Worm (Caenorhabditis elegans) whole organism, L4 larva: ENCODE measurements around the gene F55C10.5.
"Not testable (repeated sequence)": the region's sequence is repeated elsewhere in the genome, so short reads cannot be mapped to it uniquely, and the experiment has no call there.

Source experiments
- ceh-62 ChIP-seq: sonication (generic microtip); optimal IDR thresholded peaks from 2 replicates; lab custom pipeline; 2017; ENCODE audit warnings: missing biosample characterization, missing genetic modification characterization
- lin-1 ChIP-seq: fragments of 200-800 bp; sonication (Bioruptor generic); IDR thresholded peaks from 2 replicates; pipeline ENCODE4 v1.3.6; 2022; ENCODE audit warnings: missing genetic modification reagents, missing genetic modification characterization, missing compliant biosample characterization
- skn-1 ChIP-seq: fragments of 150-350 bp; optimal IDR thresholded peaks from 2 replicates; lab custom pipeline; 2014; ENCODE audit warnings: missing biosample characterization, missing genetic modification characterization
- unc-62 ChIP-seq, 3 experiments: fragments of 150-350 bp in 1 of 3; sonication (generic microtip); optimal IDR thresholded peaks in 2 of 3; peaks in 1 of 3; 1 replicate in 1 of 3; 2 replicates in 2 of 3; lab custom pipeline; 2014 to 2017; ENCODE audit warnings: missing biosample characterization in 3 of 3, missing genetic modification characterization in 3 of 3, missing genetic modification reagents in 3 of 3, missing genotype in 1 of 3

- not testable (repeated sequence) for TF ChIP-seq skn-1 (tag; lab: Kevin White, UChicago); lin-1 (GFP tag; lab: Robert Waterston, UW); unc-62 (GFP tag; optimal IDR thresholded peaks at IDR 0.05 in 1 of 2; lab: Kevin White, UChicago); unc-62 (tag; optimal IDR thresholded peaks at IDR 0.05; lab: Kevin White, UChicago); ceh-62 (tag; lab: Kevin White, UChicago)
These were observed 12.1 kb downstream of the F55C10.5 start, which contains the start of gene K03B8.4 for ce11 chrV:11395024-11395423.
